Worm (Caenorhabditis elegans) whole organism, L2 larva: Measurements from ENCODE around the gene klp-17.

Source experiments
- C34F6.9 ChIP-seq: fragments of 150-350 bp; optimal IDR thresholded peaks from 2 replicates; lab custom pipeline; 2014; ENCODE audit warnings: missing biosample characterization, missing genetic modification characterization
- F13H6.1 ChIP-seq: sonication (generic microtip); optimal IDR thresholded peaks from 2 replicates; lab custom pipeline; 2016; ENCODE audit warnings: missing genetic modification characterization, missing compliant biosample characterization
- R02D3.7 ChIP-seq: fragments of 150-350 bp; optimal IDR thresholded peaks from 2 replicates; lab custom pipeline; 2014; ENCODE audit warnings: missing biosample characterization, missing genetic modification characterization
- Y55F3AM.14 ChIP-seq: fragments of 200-800 bp; sonication (Bioruptor generic); optimal IDR thresholded peaks from 2 replicates; lab custom pipeline; 2018; ENCODE audit warnings: mild to moderate bottlenecking, missing genetic modification characterization, missing compliant biosample characterization
- aly-2 ChIP-seq: fragments of 150-350 bp; optimal IDR thresholded peaks from 2 replicates; lab custom pipeline; 2014; ENCODE audit warnings: missing biosample characterization, missing genetic modification characterization
- ceh-82 ChIP-seq: fragments of 150-350 bp; optimal IDR thresholded peaks from 2 replicates; lab custom pipeline; 2014; ENCODE audit warnings: missing biosample characterization, missing genetic modification characterization
- egl-27 ChIP-seq: sonication (generic microtip); optimal IDR thresholded peaks from 3 replicates; lab custom pipeline; 2017; ENCODE audit warnings: missing biosample characterization, missing genetic modification reagents, missing genetic modification characterization
- elt-3 ChIP-seq: sonication (generic microtip); optimal IDR thresholded peaks from 2 replicates; lab custom pipeline; 2017; ENCODE audit warnings: missing biosample characterization, missing genetic modification characterization
- fos-1 ChIP-seq: fragments of 150-350 bp; optimal IDR thresholded peaks from 2 replicates; lab custom pipeline; 2014; ENCODE audit warnings: missing biosample characterization, missing genetic modification characterization
- lin-13 ChIP-seq: fragments of 150-350 bp; optimal IDR thresholded peaks from 2 replicates; lab custom pipeline; 2014; ENCODE audit warnings: missing biosample characterization, missing genetic modification reagents, missing genetic modification characterization
- lin-39 ChIP-seq: fragments of 150-350 bp; optimal IDR thresholded peaks from 2 replicates; lab custom pipeline; 2014; ENCODE audit warnings: missing biosample characterization, missing genetic modification reagents, missing genetic modification characterization
- lsy-2 ChIP-seq, 2 experiments: fragments of 150-350 bp in 1 of 2; sonication (generic microtip) in 1 of 2; optimal IDR thresholded peaks; 2 replicates each; lab custom pipeline; 2014 to 2017; ENCODE audit warnings: missing biosample characterization in 2 of 2, missing genetic modification characterization in 2 of 2
- mdl-1 ChIP-seq, 2 experiments: fragments of 150-350 bp in 1 of 2; sonication (generic microtip) in 1 of 2; optimal IDR thresholded peaks; 2 replicates each; lab custom pipeline; 2017; ENCODE audit warnings: missing biosample characterization in 2 of 2, missing genetic modification characterization in 2 of 2
- nhr-11 ChIP-seq: fragments of 150-350 bp; optimal IDR thresholded peaks from 2 replicates; lab custom pipeline; 2014; ENCODE audit warnings: missing biosample characterization, missing genetic modification characterization
- nhr-129 ChIP-seq: fragments of 150-350 bp; optimal IDR thresholded peaks from 2 replicates; lab custom pipeline; 2014; ENCODE audit warnings: missing biosample characterization, missing genetic modification characterization
- nhr-21 ChIP-seq: fragments of 150-350 bp; optimal IDR thresholded peaks from 2 replicates; lab custom pipeline; 2014; ENCODE audit warnings: missing biosample characterization, missing genetic modification characterization
- nhr-23 ChIP-seq: fragments of 150-350 bp; optimal IDR thresholded peaks from 2 replicates; lab custom pipeline; 2014; ENCODE audit warnings: missing biosample characterization, missing genetic modification reagents, missing genetic modification characterization
- nhr-25 ChIP-seq: fragments of 150-350 bp; sonication (generic microtip); optimal IDR thresholded peaks from 3 replicates; lab custom pipeline; 2014; ENCODE audit warnings: missing biosample characterization, missing genetic modification characterization
- skn-1 ChIP-seq: sonication (generic microtip); optimal IDR thresholded peaks from 2 replicates; lab custom pipeline; 2017; ENCODE audit warnings: missing biosample characterization, missing genetic modification characterization
- sma-3 ChIP-seq: sonication (generic microtip); optimal IDR thresholded peaks from 2 replicates; lab custom pipeline; 2016; ENCODE audit warnings: missing genetic modification reagents, missing genetic modification characterization, missing compliant biosample characterization
- sma-9 ChIP-seq, 2 experiments: fragments of 150-350 bp in 1 of 2; sonication (generic microtip) in 1 of 2; optimal IDR thresholded peaks; 2 replicates each; lab custom pipeline; 2014 to 2016; ENCODE audit warnings: missing genetic modification characterization in 2 of 2, mild to moderate bottlenecking in 1 of 2, missing biosample characterization in 1 of 2, missing compliant biosample characterization in 1 of 2, missing genetic modification reagents in 1 of 2, moderate library complexity in 1 of 2
- snpc-4 ChIP-seq: fragments of 150-350 bp; optimal IDR thresholded peaks from 2 replicates; lab custom pipeline; 2014; ENCODE audit warnings: missing biosample characterization, missing genetic modification characterization
- unc-55 ChIP-seq: fragments of 150-350 bp; sonication (generic microtip); optimal IDR thresholded peaks from 3 replicates; lab custom pipeline; 2014; ENCODE audit warnings: missing biosample characterization, missing genetic modification reagents, missing genetic modification characterization
- unc-62 ChIP-seq: fragments of 150-350 bp; optimal IDR thresholded peaks from 2 replicates; lab custom pipeline; 2014; ENCODE audit warnings: missing biosample characterization, missing genetic modification reagents, missing genetic modification characterization
- zag-1 ChIP-seq: fragments of 150-350 bp; optimal IDR thresholded peaks from 2 replicates; lab custom pipeline; 2014; ENCODE audit warnings: missing biosample characterization, missing genetic modification characterization
- ztf-11 ChIP-seq: sonication (generic microtip); optimal IDR thresholded peaks from 2 replicates; lab custom pipeline; 2017; ENCODE audit warnings: missing biosample characterization, missing genetic modification characterization

klp-17 gene

DNA sequence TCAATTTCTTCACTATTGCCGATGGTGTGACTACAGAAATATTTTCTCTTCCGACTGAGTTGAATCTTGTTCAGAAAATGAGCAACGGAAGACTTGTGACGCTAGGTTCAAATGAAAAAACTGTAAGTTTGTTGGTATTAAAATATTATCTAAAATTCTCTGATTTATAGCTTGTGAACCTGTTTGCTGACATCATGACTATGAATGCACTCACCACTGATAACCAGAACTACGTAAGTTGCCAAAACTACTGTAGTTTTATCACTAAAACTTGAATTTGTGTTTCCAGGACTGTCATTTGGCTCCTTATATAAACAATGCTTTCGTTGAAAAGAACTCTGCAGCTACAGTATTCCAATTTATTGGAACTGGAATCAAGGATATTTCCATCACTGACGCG is 38.8 kb downstream of the klp-17 start:
- TF ChIP-seq lin-13 (GFP tag; lab: Kevin White, UChicago) (no peak), sma-9 (GFP tag; optimal IDR thresholded peaks at IDR 0.05; lab: Kevin White, UChicago) (peak; percentile 37), sma-9 (tag; optimal IDR thresholded peaks at IDR 0.05; lab: Kevin White, UChicago) (no peak), egl-27 (tag; lab: Kevin White, UChicago) (no peak), fos-1 (peak; percentile 60), nhr-21 (tag; lab: Kevin White, UChicago) (no peak), nhr-25 (tag; lab: Kevin White, UChicago) (no peak)
- TF ChIP-seq, all 48 proteins: peak for 2

DNA sequence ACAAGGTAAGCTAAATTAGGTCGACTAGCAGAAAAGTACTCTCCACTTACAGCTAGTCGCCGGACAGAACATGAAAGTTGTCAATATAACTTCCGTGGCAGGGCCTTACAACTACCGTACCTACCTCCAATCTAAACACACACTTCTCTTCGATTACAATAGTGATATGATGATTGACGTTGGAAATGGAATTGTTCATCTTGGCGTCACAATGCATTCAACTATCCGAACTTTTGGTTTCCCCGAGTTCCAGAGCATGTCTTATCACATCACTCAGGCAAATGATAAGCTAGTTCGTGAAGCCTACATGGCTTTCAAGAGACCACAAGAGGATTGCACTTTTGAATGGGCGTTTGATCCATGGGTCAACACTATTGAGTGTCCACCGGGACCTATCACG is 40.1 kb downstream of the klp-17 start:
- TF ChIP-seq sma-3 (GFP tag; lab: Kevin White, UChicago) (no peak), unc-55 (GFP tag; lab: Kevin White, UChicago) (no peak), ztf-11 (tag; lab: Kevin White, UChicago) (no peak)

DNA sequence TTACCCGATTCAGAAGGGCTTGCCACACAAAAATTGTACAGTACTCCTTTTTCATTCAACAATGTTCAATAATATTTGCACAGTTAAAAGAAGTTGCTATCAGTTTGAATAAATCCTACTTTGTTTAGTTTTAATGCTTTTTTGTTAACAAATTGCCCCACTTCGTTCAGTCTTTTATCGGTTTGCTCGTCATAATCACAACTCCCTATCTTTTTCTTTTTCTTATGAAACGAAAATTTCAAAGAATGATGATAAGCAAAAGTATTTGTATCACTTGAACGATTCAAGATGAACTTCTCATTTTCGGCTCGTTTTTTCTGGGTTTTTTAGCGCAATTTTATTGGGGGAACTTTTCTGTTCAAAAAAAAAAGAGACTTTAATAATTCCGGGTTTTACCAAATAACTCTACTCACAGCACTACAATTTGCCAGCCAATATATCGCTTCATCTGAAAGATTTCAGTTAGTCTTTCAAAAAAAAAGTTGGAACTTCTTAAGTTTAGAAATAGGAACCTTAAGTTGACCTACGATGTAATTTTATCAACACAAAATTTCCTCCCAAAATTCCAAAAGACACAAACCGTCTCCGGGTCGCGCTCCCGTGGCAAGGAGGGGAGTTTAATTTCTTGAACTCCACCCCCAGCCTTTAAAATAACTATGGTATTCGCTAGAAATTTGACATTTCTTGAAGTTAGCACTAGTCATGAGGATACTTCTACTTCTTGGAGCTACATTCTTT is 42.7 kb downstream of the klp-17 start, which contains the start of gene C05D12.3:
C05D12.3 (plus strand) TSS at position 688 of the 738 bp plus-strand sequence.
- TF ChIP-seq snpc-4 (no peak), fos-1 (peak; percentile 68)

- TF ChIP-seq F13H6.1 (tag; lab: Kevin White, UChicago), result no peak
- no peak for TF ChIP-seq nhr-129 (tag; lab: Kevin White, UChicago)
- no peak for TF ChIP-seq Y55F3AM.14
- no peak for TF ChIP-seq unc-55 (GFP tag; lab: Kevin White, UChicago)
- no peak for TF ChIP-seq unc-62 (GFP tag; lab: Kevin White, UChicago)
- TF ChIP-seq R02D3.7, result no peak
- no peak for TF ChIP-seq skn-1 (tag; lab: Kevin White, UChicago)
- TF ChIP-seq fos-1, result peak; percentile 59
- TF ChIP-seq mdl-1 (tag; optimal IDR thresholded peaks at IDR 0.05; lab: Kevin White, UChicago), result no peak
These were observed 43.4 kb downstream of the klp-17 start for ce11 chrII:11424032-11424431.

DNA sequence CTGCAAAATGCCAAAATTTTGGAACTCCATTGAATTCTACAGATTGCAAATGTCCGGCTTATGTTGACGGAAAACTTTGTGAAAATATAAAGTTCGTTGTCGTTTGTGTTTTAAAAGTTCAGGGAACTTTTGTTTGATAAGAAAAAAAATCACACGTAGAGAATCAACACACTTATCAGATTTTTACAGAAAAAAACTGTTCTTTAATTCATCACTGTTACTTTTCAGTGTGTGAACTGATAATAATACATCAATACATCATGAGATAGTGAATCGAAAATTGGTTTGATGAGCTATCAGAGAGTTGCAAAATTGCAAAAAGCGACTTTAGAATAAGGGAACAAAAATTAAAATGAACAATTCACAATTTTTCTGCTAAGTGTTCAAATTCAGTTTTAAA is 49.0 kb downstream of the klp-17 start:
- TF ChIP-seq fos-1 (peak; percentile 80), egl-27 (tag; lab: Kevin White, UChicago) (no peak), lsy-2 (tag; optimal IDR thresholded peaks at IDR 0.05; lab: Kevin White, UChicago) (no peak)

ce11 chrII:11417999-11418398 is 49.4 kb downstream of the klp-17 start, which contains the start of gene C05D12.2:
Gene C05D12.2, plus strand, starts transcription at chrII:11418299.
- TF ChIP-seq sma-9 (GFP tag; optimal IDR thresholded peaks at IDR 0.05; lab: Kevin White, UChicago), result no peak
- TF ChIP-seq sma-9 (tag; optimal IDR thresholded peaks at IDR 0.05; lab: Kevin White, UChicago), result no peak
- TF ChIP-seq ceh-82 (tag; lab: Kevin White, UChicago), result no peak
- TF ChIP-seq lin-39 (tag; lab: Kevin White, UChicago), result no peak
- no peak for TF ChIP-seq zag-1 (tag; lab: Kevin White, UChicago)
- TF ChIP-seq nhr-25 (tag; lab: Kevin White, UChicago), result no peak
- TF ChIP-seq snpc-4, result no peak
- TF ChIP-seq nhr-11, result no peak
- TF ChIP-seq C34F6.9 (tag; lab: Kevin White, UChicago), result no peak
- no peak for TF ChIP-seq elt-3 (tag; lab: Kevin White, UChicago)
- TF ChIP-seq aly-2 (tag; lab: Kevin White, UChicago), result no peak
- no peak for TF ChIP-seq nhr-23 (tag; lab: Kevin White, UChicago)
- TF ChIP-seq sma-3 (GFP tag; lab: Kevin White, UChicago), result no peak
